Fruit fly (Drosophila melanogaster): ENCODE measurements around the gene CG34452.
A peak's percentile ranks its signal among the peaks of the same experiment; 100 is the strongest.

The CG34452 gene

DNA sequence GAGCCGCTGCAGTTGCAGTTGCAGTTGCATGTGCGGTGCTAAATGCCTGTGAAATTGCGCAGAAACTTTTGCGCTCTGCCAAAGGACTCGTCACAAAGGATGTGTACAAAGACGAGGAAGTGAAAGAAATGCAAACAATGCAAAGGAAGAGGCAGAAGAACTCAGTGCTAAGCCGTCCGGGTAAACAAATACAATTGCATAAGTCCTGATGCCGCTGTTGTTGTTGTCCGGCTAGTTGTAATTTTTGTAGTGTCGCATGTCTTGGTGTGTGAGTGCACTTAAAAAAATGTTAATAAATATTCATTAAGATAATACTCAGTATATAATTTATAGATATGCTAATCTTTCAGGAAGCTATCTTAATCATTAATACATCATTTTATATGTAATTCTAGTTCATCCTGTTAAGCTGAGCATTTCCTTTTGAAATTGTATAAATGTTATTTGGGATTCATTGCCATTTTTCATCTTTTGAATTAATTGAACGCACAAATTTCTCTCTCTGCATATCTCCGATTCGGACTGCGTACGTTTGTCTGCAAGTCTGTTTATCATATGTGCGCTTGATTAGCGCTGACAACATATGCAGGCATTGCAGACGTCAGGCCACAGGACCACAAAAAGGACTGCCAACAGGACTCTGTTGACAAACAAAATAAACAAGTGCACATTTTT is 44.3 kb upstream of the CG34452 start (continued):
- TF ChIP-seq twi (tag; optimal IDR thresholded peaks at IDR 0.05) (peak; percentile 93), CG7271 (tag; optimal IDR thresholded peaks at IDR 0.05) (no peak), CG6765 (GFP tag; optimal IDR thresholded peaks at IDR 0.05) (no peak), btn (GFP tag; optimal IDR thresholded peaks at IDR 0.05) (no peak), Gsc (GFP tag; IDR thresholded peaks at IDR 0.05) (no peak), CG1602 (GFP tag; optimal IDR thresholded peaks at IDR 0.05) (no peak), Blimp-1 (GFP tag; optimal IDR thresholded peaks at IDR 0.05) (no peak), CG12659 (GFP tag; optimal IDR thresholded peaks at IDR 0.05) (no peak), gem (tag; optimal IDR thresholded peaks at IDR 0.05) (peak; percentile 32), HmgZ (tag; optimal IDR thresholded peaks at IDR 0.05) (no peak), CG10979 (tag; optimal IDR thresholded peaks at IDR 0.05) (peak; percentile 45), Deaf1 (tag; optimal IDR thresholded peaks at IDR 0.05) (no peak), CG18262 (tag; optimal IDR thresholded peaks at IDR 0.05) (peak; percentile 27), ara (GFP tag; IDR thresholded peaks at IDR 0.05) (0 out of 2 replicates have a peak, but pooled peaks have one; percentile 18), ATbp (GFP tag; optimal IDR thresholded peaks at IDR 0.05) (no peak), GATAe (GFP tag; conservative IDR thresholded peaks at IDR 0.05) (no peak), lbe (GFP tag; optimal IDR thresholded peaks at IDR 0.05) (no peak), CG8924 (tag; optimal IDR thresholded peaks at IDR 0.05) (peak; percentile 33), trem (tag; optimal IDR thresholded peaks at IDR 0.05) (peak; percentile 3), CG10274 (GFP tag; optimal IDR thresholded peaks at IDR 0.05) (no peak), zen (tag; optimal IDR thresholded peaks at IDR 0.05) (peak; percentile 52), chm (GFP tag; IDR thresholded peaks at IDR 0.05) (no peak), Dip2 (GFP tag; IDR thresholded peaks at IDR 0.05) (no peak), tll (GFP tag; optimal IDR thresholded peaks at IDR 0.05) (peak in 1 of 2 experiments; percentile 67), Hey (tag; optimal IDR thresholded peaks at IDR 0.05) (no peak), Mrtf (GFP tag; IDR thresholded peaks at IDR 0.05) (no peak), luna (GFP tag; optimal IDR thresholded peaks at IDR 0.05) (no peak), CG10147 (GFP tag; optimal IDR thresholded peaks at IDR 0.05) (no peak), CG6175 (GFP tag; IDR thresholded peaks at IDR 0.05) (no peak), Hr51 (GFP tag; optimal IDR thresholded peaks at IDR 0.05) (no peak), vvl (GFP tag; IDR thresholded peaks at IDR 0.05) (no peak), CG10267 (tag; optimal IDR thresholded peaks at IDR 0.05) (peak; percentile 26), zf30C (GFP tag; optimal IDR thresholded peaks at IDR 0.05) (peak; percentile 66), CG14710 (tag; optimal IDR thresholded peaks at IDR 0.05) (peak; percentile 33), D (optimal IDR thresholded peaks at IDR 0.05) (no peak), D (GFP tag; optimal IDR thresholded peaks at IDR 0.05) (no peak), CG12236 (GFP tag; optimal IDR thresholded peaks at IDR 0.05) (no peak), ewg (GFP tag; optimal IDR thresholded peaks at IDR 0.05) (no peak), CG2129 (GFP tag; IDR thresholded peaks at IDR 0.05; ENCODE audit: partially characterized antibody) (no peak), klu (GFP tag; IDR thresholded peaks at IDR 0.05) (no peak), CG9215 (GFP tag; IDR thresholded peaks at IDR 0.05) (no peak), CG15696 (tag; optimal IDR thresholded peaks at IDR 0.05) (peak; percentile 53), cas (GFP tag; IDR thresholded peaks at IDR 0.05) (no peak), CG5180 (GFP tag; optimal IDR thresholded peaks at IDR 0.05) (no peak)
